Worm (Caenorhabditis elegans) whole organism, young adult: ENCODE measurements around the gene lron-2.

Experiments
- ceh-27 ChIP-seq: fragments of 200-800 bp; sonication (Bioruptor generic); optimal IDR thresholded peaks from 2 replicates; lab custom pipeline; 2018; ENCODE audit warnings: mild to moderate bottlenecking, missing genetic modification characterization, moderate library complexity, missing compliant biosample characterization
- egl-18 ChIP-seq: fragments of 200-800 bp; sonication (Bioruptor generic); IDR thresholded peaks from 2 replicates; pipeline ENCODE4 v1.3.6; 2022; ENCODE audit warnings: missing genetic modification reagents, missing genetic modification characterization, missing compliant biosample characterization

DNA sequence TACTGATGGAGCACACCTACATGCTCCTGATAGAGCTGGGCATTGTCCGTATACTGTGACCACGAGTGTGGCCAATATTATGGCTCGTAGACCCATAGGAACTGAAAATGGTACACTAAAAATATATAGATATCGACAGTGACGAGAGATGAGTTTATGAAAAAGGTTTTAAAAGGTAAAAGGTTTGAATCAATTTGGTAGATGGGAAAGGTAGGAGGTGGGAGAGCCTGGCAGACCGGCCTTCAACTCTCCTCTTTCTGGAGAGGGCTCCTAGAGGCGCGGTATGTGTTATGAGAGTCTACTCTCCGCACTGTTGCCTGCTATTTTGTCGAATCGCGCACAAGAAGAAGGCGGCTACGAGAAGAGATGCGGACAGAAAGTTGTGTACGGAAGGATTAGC is at the start of gene lron-2:
- no peak for TF ChIP-seq egl-18 (GFP tag; lab: Robert Waterston, UW)
- TF ChIP-seq ceh-27 (GFP tag; lab: Kevin White, UChicago) = no peak
